Worm (Caenorhabditis elegans) whole organism, early embryonic: ENCODE data around the gene F59E11.7.

ENCODE experiments used
- F13C5.2 ChIP-seq: sonication (generic microtip); optimal IDR thresholded peaks from 2 replicates; lab custom pipeline; 2017; ENCODE audit warnings: mild to moderate bottlenecking, missing genetic modification characterization, inconsistent platforms, missing compliant biosample characterization
- aly-1 ChIP-seq: sonication (generic microtip); optimal IDR thresholded peaks from 2 replicates; lab custom pipeline; 2016; ENCODE audit warnings: missing genetic modification characterization, missing compliant biosample characterization
- ama-1 ChIP-seq: fragments of 150-350 bp; optimal IDR thresholded peaks from 2 replicates; lab custom pipeline; 2014
- ceh-13 ChIP-seq: fragments of 200-800 bp; sonication (Bioruptor generic); optimal IDR thresholded peaks from 2 replicates; lab custom pipeline; 2018; ENCODE audit warnings: mild to moderate bottlenecking, missing genetic modification characterization, missing compliant biosample characterization
- ceh-36 ChIP-seq: sonication (generic microtip); optimal IDR thresholded peaks from 2 replicates; lab custom pipeline; 2016; ENCODE audit warnings: missing genetic modification characterization, inconsistent platforms, missing compliant biosample characterization
- flt-1 ChIP-seq: fragments of 200-800 bp; sonication (Bioruptor generic); IDR thresholded peaks from 2 replicates; pipeline ENCODE4 v1.3.6; 2022; ENCODE audit warnings: missing genetic modification characterization, missing compliant biosample characterization
- hnd-1 ChIP-seq: sonication (generic microtip); optimal IDR thresholded peaks from 2 replicates; lab custom pipeline; 2016; ENCODE audit warnings: missing genetic modification characterization, missing compliant biosample characterization
- sea-1 ChIP-seq: fragments of 200-800 bp; sonication (Bioruptor generic); conservative IDR thresholded peaks from 2 replicates; pipeline ENCODE4 v1.3.6; 2022; ENCODE audit warnings: missing genetic modification characterization, missing compliant biosample characterization

- TF ChIP-seq ama-1 (lab: Kevin White, UChicago) (no peak), ceh-13 (no peak), flt-1 (GFP tag; lab: Robert Waterston, UW) (no peak), hnd-1 (tag; lab: Kevin White, UChicago) (no peak), ceh-36 (tag; lab: Kevin White, UChicago) (no peak), aly-1 (tag; lab: Kevin White, UChicago) (no peak), F13C5.2 (tag; lab: Kevin White, UChicago) (no peak), sea-1 (GFP tag; lab: Robert Waterston, UW) (no peak)
Observed at ce11 chrV:9035685-9036084, 45.6 kb downstream of the F59E11.7 start, which contains the start of gene srsx-34.
